Worm (Caenorhabditis elegans) whole organism, L4 larva: ENCODE results near the gene acdh-7.

Experiments
- D1046.2 ChIP-seq: fragments of 200-800 bp; sonication (Bioruptor generic); IDR thresholded peaks from 2 replicates; pipeline ENCODE4 v1.3.6; 2022; ENCODE audit warnings: missing genetic modification characterization, missing compliant biosample characterization
- F10B5.3 ChIP-seq: sonication (generic microtip); optimal IDR thresholded peaks from 2 replicates; lab custom pipeline; 2016; ENCODE audit warnings: mild to moderate bottlenecking, missing genetic modification characterization, missing compliant biosample characterization
- T20F7.1 ChIP-seq: fragments of 200-800 bp; sonication (Bioruptor generic); optimal IDR thresholded peaks from 2 replicates; lab custom pipeline; 2018; ENCODE audit warnings: mild to moderate bottlenecking, missing genetic modification characterization, missing compliant biosample characterization
- ZK546.5 ChIP-seq, 2 experiments: sonication (generic microtip); optimal IDR thresholded peaks; 2 replicates each; lab custom pipeline; 2017; ENCODE audit warnings: missing biosample characterization in 2 of 2, missing genetic modification characterization in 2 of 2
- aha-1 ChIP-seq: fragments of 150-350 bp; peaks from one replicate; lab custom pipeline; 2014; ENCODE audit warnings: missing biosample characterization, missing genetic modification characterization
- ama-1 ChIP-seq: fragments of 150-350 bp; optimal IDR thresholded peaks from 2 replicates; lab custom pipeline; 2014; ENCODE audit warnings: inconsistent platforms, mixed read lengths
- arid-1 ChIP-seq: fragments of 200-800 bp; sonication (Bioruptor generic); conservative IDR thresholded peaks from 2 replicates; pipeline ENCODE4 v1.3.6; 2022; ENCODE audit warnings: missing genetic modification reagents, missing genetic modification characterization, missing compliant biosample characterization
- ceh-28 ChIP-seq: fragments of 150-350 bp; optimal IDR thresholded peaks from 2 replicates; lab custom pipeline; 2014; ENCODE audit warnings: missing biosample characterization, missing genetic modification reagents, missing genetic modification characterization
- ceh-32 ChIP-seq: sonication (generic microtip); optimal IDR thresholded peaks from 2 replicates; lab custom pipeline; 2016; ENCODE audit warnings: mild to moderate bottlenecking, missing genetic modification characterization, missing compliant biosample characterization; ENCODE audit not compliant: poor library complexity
- daf-16 ChIP-seq, 3 experiments: sonication (generic microtip); optimal IDR thresholded peaks; 2 replicates each; lab custom pipeline; 2016 to 2017; ENCODE audit warnings: missing genetic modification characterization in 3 of 3, missing genetic modification reagents in 3 of 3, mild to moderate bottlenecking in 2 of 3, missing compliant biosample characterization in 2 of 3, missing biosample characterization in 1 of 3, moderate library complexity in 1 of 3
- dpl-1 ChIP-seq: fragments of 150-350 bp; optimal IDR thresholded peaks from 2 replicates; lab custom pipeline; 2014; ENCODE audit warnings: missing biosample characterization, missing genetic modification reagents, missing genetic modification characterization
- duxl-1 ChIP-seq: sonication (generic microtip); optimal IDR thresholded peaks from 2 replicates; lab custom pipeline; 2016; ENCODE audit warnings: mild to moderate bottlenecking, missing genetic modification characterization, moderate library complexity, missing compliant biosample characterization; ENCODE audit not compliant: poor library complexity
- dve-1 ChIP-seq: sonication (generic microtip); optimal IDR thresholded peaks from 2 replicates; lab custom pipeline; 2017; ENCODE audit warnings: antibody characterized with exemption, mild to moderate bottlenecking, missing genetic modification characterization, missing compliant biosample characterization; ENCODE audit not compliant: insufficient read depth
- egl-43 ChIP-seq: fragments of 200-800 bp; sonication (Bioruptor generic); IDR thresholded peaks from 2 replicates; pipeline ENCODE4 v1.3.6; 2022; ENCODE audit warnings: missing genetic modification reagents, missing genetic modification characterization, missing compliant biosample characterization
- fos-1 ChIP-seq: fragments of 150-350 bp; optimal IDR thresholded peaks from 2 replicates; lab custom pipeline; 2014; ENCODE audit warnings: missing biosample characterization, missing genetic modification characterization
- hif-1 ChIP-seq, 2 experiments: sonication (generic microtip); optimal IDR thresholded peaks; 2 replicates each; lab custom pipeline; 2016 to 2017; ENCODE audit warnings: missing compliant biosample characterization in 2 of 2, missing genetic modification characterization in 2 of 2, missing genetic modification reagents in 2 of 2, missing genotype in 2 of 2, mild to moderate bottlenecking in 1 of 2
- hlh-11 ChIP-seq: fragments of 200-800 bp; sonication (Bioruptor generic); optimal IDR thresholded peaks from 2 replicates; lab custom pipeline; 2018; ENCODE audit warnings: mild to moderate bottlenecking, missing genetic modification characterization, missing compliant biosample characterization
- hlh-30 ChIP-seq: sonication (generic microtip); optimal IDR thresholded peaks from 2 replicates; lab custom pipeline; 2017; ENCODE audit warnings: antibody characterized with exemption, mild to moderate bottlenecking, missing genetic modification characterization, missing compliant biosample characterization; ENCODE audit not compliant: insufficient read depth
- hmg-1.1 ChIP-seq: fragments of 200-800 bp; sonication (Bioruptor generic); IDR thresholded peaks from 2 replicates; pipeline ENCODE4 v1.3.6; 2022; ENCODE audit warnings: missing genetic modification reagents, missing genetic modification characterization, missing compliant biosample characterization
- lim-7 ChIP-seq: fragments of 200-800 bp; sonication (Bioruptor generic); IDR thresholded peaks from 2 replicates; pipeline ENCODE4 v1.3.6; 2022; ENCODE audit warnings: missing genetic modification characterization, missing compliant biosample characterization
- lin-13 ChIP-seq: fragments of 150-350 bp; optimal IDR thresholded peaks from 2 replicates; lab custom pipeline; 2014; ENCODE audit warnings: missing biosample characterization, missing genetic modification reagents, missing genetic modification characterization
- lin-39 ChIP-seq: fragments of 150-350 bp; optimal IDR thresholded peaks from 2 replicates; lab custom pipeline; 2014; ENCODE audit warnings: missing biosample characterization, missing genetic modification reagents, missing genetic modification characterization
- madf-9 ChIP-seq: fragments of 200-800 bp; sonication (Bioruptor generic); conservative IDR thresholded peaks from 2 replicates; pipeline ENCODE4 v1.3.6; 2022; ENCODE audit warnings: missing genetic modification reagents, missing genetic modification characterization, missing compliant biosample characterization
- mdl-1 ChIP-seq, 2 experiments: fragments of 150-350 bp in 1 of 2; sonication (generic microtip) in 1 of 2; optimal IDR thresholded peaks; 2 replicates each; lab custom pipeline; 2014 to 2017; ENCODE audit warnings: missing biosample characterization in 2 of 2, missing genetic modification characterization in 2 of 2
- mdt-29 ChIP-seq: fragments of 200-800 bp; sonication (Bioruptor generic); IDR thresholded peaks from 2 replicates; pipeline ENCODE4 v1.3.6; 2022; ENCODE audit warnings: missing genetic modification reagents, missing genetic modification characterization, missing compliant biosample characterization
- mep-1 ChIP-seq: fragments of 150-350 bp; sonication (generic microtip); optimal IDR thresholded peaks from 3 replicates; lab custom pipeline; 2014; ENCODE audit warnings: missing biosample characterization, missing genetic modification characterization
- mes-2 ChIP-seq: sonication (generic microtip); optimal IDR thresholded peaks from 2 replicates; lab custom pipeline; 2016; ENCODE audit warnings: missing genotype, mild to moderate bottlenecking, missing genetic modification characterization, missing compliant biosample characterization; ENCODE audit not compliant: poor library complexity, severe bottlenecking
- nhr-11 ChIP-seq: fragments of 150-350 bp; optimal IDR thresholded peaks from 2 replicates; lab custom pipeline; 2014; ENCODE audit warnings: missing biosample characterization, missing genetic modification characterization
- nhr-111 ChIP-seq: fragments of 200-800 bp; sonication (Bioruptor generic); optimal IDR thresholded peaks from 2 replicates; lab custom pipeline; 2018; ENCODE audit warnings: mild to moderate bottlenecking, missing genetic modification characterization, missing compliant biosample characterization
- nhr-237 ChIP-seq: sonication (generic microtip); optimal IDR thresholded peaks from 2 replicates; lab custom pipeline; 2017; ENCODE audit warnings: missing biosample characterization, missing genetic modification characterization
- nhr-41 ChIP-seq: fragments of 200-800 bp; sonication (Bioruptor generic); IDR thresholded peaks from 2 replicates; pipeline ENCODE4 v1.3.6; 2022; ENCODE audit warnings: missing genetic modification reagents, missing genetic modification characterization, missing compliant biosample characterization
- nhr-6 ChIP-seq: fragments of 150-350 bp; optimal IDR thresholded peaks from 2 replicates; lab custom pipeline; 2014; ENCODE audit warnings: missing biosample characterization, missing genetic modification characterization
- nhr-77 ChIP-seq: fragments of 150-350 bp; optimal IDR thresholded peaks from 2 replicates; lab custom pipeline; 2014; ENCODE audit warnings: missing biosample characterization, missing genetic modification characterization
- pha-4 ChIP-seq, 2 experiments: fragments of 150-350 bp in 1 of 2; fragments of 200-800 bp in 1 of 2; sonication (Bioruptor generic) in 1 of 2; IDR thresholded peaks in 1 of 2; optimal IDR thresholded peaks in 1 of 2; 2 replicates each; pipeline versions ENCODE4 v1.3.6 to Lab custom; 2014 to 2022; ENCODE audit warnings: missing genetic modification characterization in 2 of 2, missing genetic modification reagents in 2 of 2, missing biosample characterization in 1 of 2, missing compliant biosample characterization in 1 of 2
- php-3 ChIP-seq: fragments of 200-800 bp; sonication (Bioruptor generic); IDR thresholded peaks from 2 replicates; pipeline ENCODE4 v1.3.6; 2022; ENCODE audit warnings: missing genetic modification reagents, missing genetic modification characterization, missing compliant biosample characterization
- rbr-2 ChIP-seq: sonication (generic microtip); optimal IDR thresholded peaks from 2 replicates; lab custom pipeline; 2016; ENCODE audit warnings: missing genotype, missing genetic modification characterization, missing compliant biosample characterization
- set-16 ChIP-seq: fragments of 200-800 bp; sonication (Bioruptor generic); IDR thresholded peaks from 2 replicates; pipeline ENCODE4 v1.3.6; 2022; ENCODE audit warnings: missing genetic modification reagents, missing genetic modification characterization, missing compliant biosample characterization
- spr-3 ChIP-seq: fragments of 200-800 bp; sonication (Bioruptor generic); optimal IDR thresholded peaks from 2 replicates; lab custom pipeline; 2018; ENCODE audit warnings: mild to moderate bottlenecking, missing genetic modification characterization, missing compliant biosample characterization
- unc-39 ChIP-seq: sonication (generic microtip); optimal IDR thresholded peaks from 2 replicates; lab custom pipeline; 2017; ENCODE audit warnings: missing biosample characterization, missing genetic modification characterization
- unc-62 ChIP-seq, 3 experiments: fragments of 150-350 bp in 1 of 3; sonication (generic microtip); optimal IDR thresholded peaks in 2 of 3; peaks in 1 of 3; 1 replicate in 1 of 3; 2 replicates in 2 of 3; lab custom pipeline; 2014 to 2017; ENCODE audit warnings: missing biosample characterization in 3 of 3, missing genetic modification characterization in 3 of 3, missing genetic modification reagents in 3 of 3, missing genotype in 1 of 3
- zfp-2 ChIP-seq: sonication (generic microtip); optimal IDR thresholded peaks from 2 replicates; lab custom pipeline; 2016; ENCODE audit warnings: mild to moderate bottlenecking, missing genetic modification characterization, missing compliant biosample characterization
- zfp-3 ChIP-seq: fragments of 200-800 bp; sonication (Bioruptor generic); conservative IDR thresholded peaks from 2 replicates; pipeline ENCODE4 v1.3.6; 2022; ENCODE audit warnings: missing genetic modification reagents, missing genetic modification characterization, missing compliant biosample characterization
- zip-11 ChIP-seq: fragments of 200-800 bp; sonication (Bioruptor generic); IDR thresholded peaks from 2 replicates; pipeline ENCODE4 v1.3.6; 2022; ENCODE audit warnings: missing genetic modification characterization, missing compliant biosample characterization
- ztf-7 ChIP-seq: fragments of 150-350 bp; optimal IDR thresholded peaks from 2 replicates; lab custom pipeline; 2014; ENCODE audit warnings: missing biosample characterization, missing genetic modification characterization

acdh-7 gene

DNA sequence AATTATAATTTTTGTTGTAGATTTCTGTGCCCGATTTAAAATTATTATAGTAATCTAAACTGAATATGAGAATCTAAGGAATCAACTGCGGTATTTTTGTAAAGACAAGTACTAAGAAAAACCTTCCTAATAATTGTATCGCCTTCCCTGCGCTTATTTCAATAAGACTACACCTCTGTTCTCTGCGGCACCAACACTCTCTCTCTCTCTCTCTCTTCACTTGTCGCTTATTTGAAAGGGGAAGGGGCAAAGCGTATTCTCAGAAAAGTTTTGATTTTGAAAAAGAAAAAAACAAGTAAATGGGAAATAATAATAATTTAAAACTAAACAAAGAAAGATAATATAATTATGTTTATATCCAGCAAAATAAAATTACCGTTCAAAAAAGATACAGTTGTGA lies 35.7 kb downstream of the acdh-7 start (continued):
- TF ChIP-seq hlh-30 (tag; lab: Kevin White, UChicago) = peak; percentile 31
- peak; percentile 55 for TF ChIP-seq aha-1
- peak in 1 of 2 experiments; percentile 83 for TF ChIP-seq unc-62 (GFP tag; optimal IDR thresholded peaks at IDR 0.05 in 1 of 2; lab: Kevin White, UChicago)
- TF ChIP-seq unc-62 (tag; optimal IDR thresholded peaks at IDR 0.05; lab: Kevin White, UChicago) = no peak
- TF ChIP-seq nhr-6 = peak; percentile 17
- peak in 1 of 2 experiments; percentile 8 for TF ChIP-seq daf-16 (GFP tag; optimal IDR thresholded peaks at IDR 0.05; lab: Kevin White, UChicago)
- peak; percentile 54 for TF ChIP-seq daf-16 (tag; optimal IDR thresholded peaks at IDR 0.05; lab: Kevin White, UChicago)
- TF ChIP-seq ceh-28 (tag; lab: Kevin White, UChicago) = no peak
- peak; percentile 69 for TF ChIP-seq rbr-2 (tag; lab: Kevin White, UChicago)
- no peak for TF ChIP-seq D1046.2 (GFP tag; lab: Robert Waterston, UW)
- no peak for TF ChIP-seq ZK546.5 (tag; optimal IDR thresholded peaks at IDR 0.05; lab: Kevin White, UChicago)
- TF ChIP-seq dve-1 (tag; lab: Kevin White, UChicago) = peak; percentile 75
- TF ChIP-seq lin-13 = peak; percentile 25
- TF ChIP-seq mdl-1 (tag; optimal IDR thresholded peaks at IDR 0.05; lab: Kevin White, UChicago) = peak in 1 of 2 experiments; percentile 25
- TF ChIP-seq nhr-77 (tag; lab: Kevin White, UChicago) = peak; percentile 93
- peak; percentile 68 for TF ChIP-seq duxl-1 (tag; lab: Kevin White, UChicago)
- TF ChIP-seq hmg-1.1 (GFP tag; lab: Robert Waterston, UW) = peak; percentile 87
- TF ChIP-seq T20F7.1 (GFP tag; lab: Kevin White, UChicago) = peak; percentile 63
- no peak for TF ChIP-seq arid-1 (GFP tag; lab: Robert Waterston, UW)
- TF ChIP-seq nhr-41 (GFP tag; lab: Robert Waterston, UW) = no peak
- TF ChIP-seq unc-39 = no peak
- TF ChIP-seq mes-2 (tag; lab: Kevin White, UChicago) = peak; percentile 89
- TF ChIP-seq mep-1 (tag; lab: Kevin White, UChicago) = peak; percentile 84
- no peak for TF ChIP-seq hif-1 (tag; optimal IDR thresholded peaks at IDR 0.05; lab: Kevin White, UChicago)
- TF ChIP-seq hlh-11 = peak; percentile 57

DNA sequence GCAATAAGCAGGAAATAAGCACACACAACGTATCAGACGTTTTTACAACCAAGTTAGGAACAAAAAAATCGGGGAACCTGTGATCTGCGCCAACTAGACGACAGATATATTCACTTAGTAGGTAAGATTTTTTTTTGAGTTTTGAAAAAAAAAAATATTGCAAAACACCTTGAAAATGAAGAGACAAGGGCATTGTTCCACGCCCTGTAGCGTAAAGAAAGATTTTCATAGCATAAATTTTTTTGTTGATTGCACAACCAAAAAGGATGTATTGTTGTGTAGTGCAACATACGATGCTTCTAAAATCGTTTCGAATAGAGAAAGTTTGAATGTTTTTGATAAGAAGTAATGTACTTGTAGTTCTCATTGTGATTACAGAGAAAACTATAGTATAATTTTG lies 36.8 kb downstream of the acdh-7 start:
- TF ChIP-seq aha-1 = peak; percentile 73
- no peak for TF ChIP-seq zfp-2 (tag; lab: Kevin White, UChicago)

DNA sequence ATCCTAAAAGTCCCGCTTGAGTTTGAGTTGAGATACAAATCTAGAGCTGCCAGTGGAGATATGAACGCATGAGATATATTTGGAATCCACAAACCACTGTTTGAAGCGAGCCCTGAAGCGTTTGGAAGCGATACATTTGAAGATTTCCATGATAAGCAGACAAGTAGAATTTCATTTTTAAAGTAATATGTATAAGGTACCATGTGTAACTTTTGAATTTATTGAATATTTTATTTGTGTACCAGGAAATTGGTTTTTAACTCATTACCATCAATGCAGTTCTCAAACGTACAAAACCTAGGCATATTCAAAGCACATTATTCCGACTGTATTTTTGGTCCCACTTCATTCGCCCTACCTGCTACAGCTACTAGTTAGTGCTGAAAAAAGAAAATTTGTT lies 38.7 kb downstream of the acdh-7 start, which contains the start of gene B0302.2:
B0302.2 (plus strand) TSS at position 301 of the 400 bp plus-strand sequence.
- no peak for TF ChIP-seq ztf-7
- TF ChIP-seq hlh-11 = no peak
- no peak for TF ChIP-seq zip-11 (GFP tag; lab: Robert Waterston, UW)
- TF ChIP-seq duxl-1 (tag; lab: Kevin White, UChicago) = no peak
- TF ChIP-seq php-3 (GFP tag; lab: Robert Waterston, UW) = no peak
- TF ChIP-seq nhr-77 (tag; lab: Kevin White, UChicago) = no peak
- no peak for TF ChIP-seq lin-39 (tag; lab: Kevin White, UChicago)
- no peak for TF ChIP-seq spr-3 (GFP tag; lab: Kevin White, UChicago)
- TF ChIP-seq madf-9 = no peak

DNA sequence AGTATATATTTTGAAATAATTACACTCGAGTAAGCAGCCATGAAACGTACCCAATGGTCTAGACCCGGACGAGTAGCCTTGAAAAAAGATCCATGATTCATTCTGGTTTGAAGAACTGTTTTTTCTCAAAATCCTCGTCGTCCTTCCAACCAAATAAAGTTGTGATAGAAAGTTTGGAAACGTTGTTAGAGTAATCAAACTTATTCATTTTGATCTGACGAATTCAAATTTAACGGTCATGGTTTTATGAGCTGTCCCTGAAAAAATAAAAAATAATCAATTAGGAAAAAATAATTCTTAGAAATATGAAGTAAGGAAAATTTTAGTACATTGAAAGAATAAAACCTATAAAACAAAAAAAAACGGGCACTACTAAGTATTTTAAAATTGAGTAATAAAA lies 40.2 kb downstream of the acdh-7 start, which contains the start of gene B0302.4:
B0302.4 (minus strand) TSS at position 101 of the 400 bp plus-strand sequence.
- no peak for TF ChIP-seq mes-2 (tag; lab: Kevin White, UChicago)
- no peak for TF ChIP-seq rbr-2 (tag; lab: Kevin White, UChicago)
- TF ChIP-seq lim-7 (GFP tag; lab: Robert Waterston, UW) = no peak
- TF ChIP-seq fos-1 (tag; lab: Kevin White, UChicago) = no peak
- no peak for TF ChIP-seq egl-43 (GFP tag; lab: Robert Waterston, UW)
- TF ChIP-seq F10B5.3 = no peak
- no peak for TF ChIP-seq nhr-11
- no peak for TF ChIP-seq mdt-29
- TF ChIP-seq zfp-3 = no peak
- no peak for TF ChIP-seq dpl-1 (GFP tag; lab: Kevin White, UChicago)
- no peak for TF ChIP-seq lin-39 (tag; lab: Kevin White, UChicago)
- TF ChIP-seq nhr-237 (tag; lab: Kevin White, UChicago) = no peak
- no peak for TF ChIP-seq nhr-111 (GFP tag; lab: Kevin White, UChicago)
- TF ChIP-seq set-16 (GFP tag; lab: Robert Waterston, UW) = no peak
- no peak for TF ChIP-seq ama-1 (lab: Kevin White, UChicago)
- TF ChIP-seq ceh-32 = no peak
- TF ChIP-seq pha-4 (GFP tag; IDR thresholded peaks at IDR 0.05; lab: Robert Waterston, UW) = no peak
- TF ChIP-seq pha-4 (tag; optimal IDR thresholded peaks at IDR 0.05; lab: Kevin White, UChicago) = no peak
